Worm (Caenorhabditis elegans) whole organism, late embryonic: Measurements from ENCODE around the gene ZK121.2.

Experiments used
- C08G9.2 ChIP-seq: sonication (generic microtip); optimal IDR thresholded peaks from 2 replicates; lab custom pipeline; 2016; ENCODE audit warnings: mild to moderate bottlenecking, missing genetic modification characterization, moderate library complexity, missing compliant biosample characterization
- C38D4.7 ChIP-seq: fragments of 200-800 bp; sonication (Bioruptor generic); optimal IDR thresholded peaks from 2 replicates; lab custom pipeline; 2018; ENCODE audit warnings: mild to moderate bottlenecking, missing genetic modification characterization, moderate library complexity, missing compliant biosample characterization
- F13H6.1 ChIP-seq: sonication (generic microtip); optimal IDR thresholded peaks from 2 replicates; lab custom pipeline; 2016; ENCODE audit warnings: missing genetic modification characterization, missing compliant biosample characterization
- K02D7.2 ChIP-seq: sonication (generic microtip); optimal IDR thresholded peaks from 2 replicates; lab custom pipeline; 2017; ENCODE audit warnings: mild to moderate bottlenecking, missing genetic modification characterization, missing compliant biosample characterization
- K09A11.1 ChIP-seq: sonication (generic microtip); optimal IDR thresholded peaks from 2 replicates; lab custom pipeline; 2017; ENCODE audit warnings: antibody characterized with exemption, mild to moderate bottlenecking, missing genetic modification characterization, missing compliant biosample characterization; ENCODE audit not compliant: insufficient read depth
- T23F11.4 ChIP-seq: fragments of 200-800 bp; sonication (Bioruptor generic); optimal IDR thresholded peaks from 2 replicates; lab custom pipeline; 2018; ENCODE audit warnings: mild to moderate bottlenecking, missing genetic modification characterization, missing compliant biosample characterization
- ceh-14 ChIP-seq: sonication (generic microtip); optimal IDR thresholded peaks from 2 replicates; lab custom pipeline; 2016; ENCODE audit warnings: missing genotype, missing genetic modification characterization, missing compliant biosample characterization
- ceh-18 ChIP-seq: sonication (generic microtip); optimal IDR thresholded peaks from 2 replicates; lab custom pipeline; 2016; ENCODE audit warnings: missing genetic modification characterization, missing compliant biosample characterization
- ceh-2 ChIP-seq: sonication (generic microtip); optimal IDR thresholded peaks from 2 replicates; lab custom pipeline; 2016; ENCODE audit warnings: missing genotype, missing genetic modification characterization, missing compliant biosample characterization
- ceh-22 ChIP-seq: sonication (generic microtip); optimal IDR thresholded peaks from 2 replicates; lab custom pipeline; 2017; ENCODE audit warnings: missing biosample characterization, missing genetic modification characterization
- ceh-24 ChIP-seq: sonication (generic microtip); optimal IDR thresholded peaks from 2 replicates; lab custom pipeline; 2016; ENCODE audit warnings: mild to moderate bottlenecking, missing genetic modification characterization, missing compliant biosample characterization
- ceh-30 ChIP-seq: fragments of 150-350 bp; optimal IDR thresholded peaks from 2 replicates; lab custom pipeline; 2014; ENCODE audit warnings: missing biosample characterization, missing genetic modification characterization
- ceh-31 ChIP-seq: sonication (generic microtip); optimal IDR thresholded peaks from 2 replicates; lab custom pipeline; 2016; ENCODE audit warnings: missing genetic modification characterization, missing compliant biosample characterization
- ceh-34 ChIP-seq: sonication (generic microtip); optimal IDR thresholded peaks from 2 replicates; lab custom pipeline; 2016; ENCODE audit warnings: mild to moderate bottlenecking, missing genetic modification characterization, missing compliant biosample characterization
- ceh-45 ChIP-seq: fragments of 200-800 bp; sonication (Bioruptor generic); IDR thresholded peaks from 2 replicates; pipeline ENCODE4 v1.3.6; 2022; ENCODE audit warnings: missing genetic modification reagents, missing genetic modification characterization, missing compliant biosample characterization
- ceh-48 ChIP-seq: sonication (generic microtip); optimal IDR thresholded peaks from 2 replicates; lab custom pipeline; 2016; ENCODE audit warnings: missing genetic modification characterization, inconsistent platforms, missing compliant biosample characterization
- ceh-9 ChIP-seq: sonication (generic microtip); optimal IDR thresholded peaks from 2 replicates; lab custom pipeline; 2016; ENCODE audit warnings: mild to moderate bottlenecking, missing genetic modification characterization, inconsistent platforms, missing compliant biosample characterization
- elt-2 ChIP-seq: sonication (generic microtip); optimal IDR thresholded peaks from 2 replicates; lab custom pipeline; 2016; ENCODE audit warnings: missing genetic modification reagents, missing genetic modification characterization, missing compliant biosample characterization
- eyg-1 ChIP-seq: sonication (generic microtip); optimal IDR thresholded peaks from 2 replicates; lab custom pipeline; 2016; ENCODE audit warnings: missing genotype, missing genetic modification characterization, missing compliant biosample characterization
- fax-1 ChIP-seq: sonication (generic microtip); optimal IDR thresholded peaks from 2 replicates; lab custom pipeline; 2016; ENCODE audit warnings: missing genotype, missing genetic modification characterization, missing compliant biosample characterization
- fkh-10 ChIP-seq: fragments of 150-350 bp; optimal IDR thresholded peaks from 2 replicates; lab custom pipeline; 2014; ENCODE audit warnings: missing biosample characterization, missing genetic modification reagents, missing genetic modification characterization
- fkh-6 ChIP-seq: sonication (generic microtip); optimal IDR thresholded peaks from 2 replicates; lab custom pipeline; 2016; ENCODE audit warnings: missing genetic modification characterization, missing compliant biosample characterization
- hlh-13 ChIP-seq: fragments of 200-800 bp; sonication (Bioruptor generic); optimal IDR thresholded peaks from 2 replicates; lab custom pipeline; 2018; ENCODE audit warnings: mild to moderate bottlenecking, missing genetic modification characterization, missing compliant biosample characterization
- hlh-15 ChIP-seq: sonication (generic microtip); optimal IDR thresholded peaks from 2 replicates; lab custom pipeline; 2016; ENCODE audit warnings: missing genetic modification characterization, missing compliant biosample characterization
- hlh-8 ChIP-seq: sonication (generic microtip); optimal IDR thresholded peaks from 2 replicates; lab custom pipeline; 2016; ENCODE audit warnings: missing genotype, missing genetic modification characterization, missing compliant biosample characterization
- lim-6 ChIP-seq: sonication (generic microtip); optimal IDR thresholded peaks from 2 replicates; lab custom pipeline; 2016; ENCODE audit warnings: missing genetic modification characterization, missing compliant biosample characterization
- madf-2 ChIP-seq: sonication (generic microtip); optimal IDR thresholded peaks from 2 replicates; lab custom pipeline; 2017; ENCODE audit warnings: missing genetic modification characterization, missing compliant biosample characterization
- mec-3 ChIP-seq: sonication (generic microtip); optimal IDR thresholded peaks from 2 replicates; lab custom pipeline; 2016; ENCODE audit warnings: borderline replicate concordance, missing genetic modification characterization, missing compliant biosample characterization
- nfya-1 ChIP-seq: sonication (generic microtip); optimal IDR thresholded peaks from 2 replicates; lab custom pipeline; 2017; ENCODE audit warnings: missing genetic modification characterization, mild to moderate bottlenecking, missing compliant biosample characterization, antibody characterized with exemption, moderate library complexity
- nhr-232 ChIP-seq: sonication (generic microtip); optimal IDR thresholded peaks from 2 replicates; lab custom pipeline; 2016; ENCODE audit warnings: missing genetic modification characterization, missing compliant biosample characterization
- pag-3 ChIP-seq: sonication (generic microtip); optimal IDR thresholded peaks from 2 replicates; lab custom pipeline; 2016; ENCODE audit warnings: missing compliant biosample characterization, missing genetic modification characterization, borderline replicate concordance
- pat-9 ChIP-seq: fragments of 200-800 bp; sonication (Bioruptor generic); optimal IDR thresholded peaks from 2 replicates; lab custom pipeline; 2018; ENCODE audit warnings: mild to moderate bottlenecking, missing genetic modification characterization, moderate library complexity, missing compliant biosample characterization
- pha-2 ChIP-seq: sonication (generic microtip); optimal IDR thresholded peaks from 2 replicates; lab custom pipeline; 2017; ENCODE audit warnings: mild to moderate bottlenecking, missing genetic modification characterization, missing compliant biosample characterization
- pqm-1 ChIP-seq: sonication (generic microtip); optimal IDR thresholded peaks from 2 replicates; lab custom pipeline; 2016; ENCODE audit warnings: missing genetic modification characterization, missing compliant biosample characterization
- pros-1 ChIP-seq: fragments of 150-350 bp; optimal IDR thresholded peaks from 2 replicates; lab custom pipeline; 2014; ENCODE audit warnings: missing biosample characterization, missing genetic modification reagents, missing genetic modification characterization
- ref-2 ChIP-seq: sonication (generic microtip); optimal IDR thresholded peaks from 2 replicates; lab custom pipeline; 2016; ENCODE audit warnings: missing genetic modification characterization, missing compliant biosample characterization
- sdc-2 ChIP-seq: sonication (generic microtip); optimal IDR thresholded peaks from 2 replicates; lab custom pipeline; 2016; ENCODE audit warnings: missing genotype, missing genetic modification characterization, missing compliant biosample characterization
- sox-4 ChIP-seq: sonication (generic microtip); optimal IDR thresholded peaks from 2 replicates; lab custom pipeline; 2017; ENCODE audit warnings: mild to moderate bottlenecking, missing genetic modification characterization, inconsistent platforms, missing compliant biosample characterization
- syd-9 ChIP-seq: sonication (generic microtip); optimal IDR thresholded peaks from 2 replicates; lab custom pipeline; 2016; ENCODE audit warnings: mild to moderate bottlenecking, missing genetic modification characterization, moderate library complexity, missing compliant biosample characterization
- tbx-2 ChIP-seq: sonication (generic microtip); optimal IDR thresholded peaks from 2 replicates; lab custom pipeline; 2016; ENCODE audit warnings: missing genetic modification characterization, missing compliant biosample characterization
- tbx-7 ChIP-seq: sonication (generic microtip); optimal IDR thresholded peaks from 2 replicates; lab custom pipeline; 2016; ENCODE audit warnings: missing genotype, missing genetic modification characterization, missing compliant biosample characterization
- ttx-3 ChIP-seq: sonication (generic microtip); optimal IDR thresholded peaks from 2 replicates; lab custom pipeline; 2016; ENCODE audit warnings: missing genetic modification reagents, missing genetic modification characterization, missing compliant biosample characterization
- unc-3 ChIP-seq, 2 experiments: fragments of 200-800 bp in 1 of 2; sonication (Bioruptor generic) in 1 of 2; sonication (generic microtip) in 1 of 2; conservative IDR thresholded peaks in 1 of 2; optimal IDR thresholded peaks in 1 of 2; 2 replicates each; pipeline versions ENCODE4 v1.3.6 to Lab custom; 2016 to 2022; ENCODE audit warnings: missing compliant biosample characterization in 2 of 2, missing genetic modification characterization in 2 of 2, missing genetic modification reagents in 1 of 2
- unc-42 ChIP-seq: sonication (generic microtip); optimal IDR thresholded peaks from 2 replicates; lab custom pipeline; 2016; ENCODE audit warnings: missing genotype, missing genetic modification characterization, missing compliant biosample characterization
- unc-55 ChIP-seq: sonication (generic microtip); optimal IDR thresholded peaks from 2 replicates; lab custom pipeline; 2017; ENCODE audit warnings: missing biosample characterization, missing genetic modification reagents, missing genetic modification characterization
- zip-5 ChIP-seq: sonication (generic microtip); optimal IDR thresholded peaks from 2 replicates; lab custom pipeline; 2016; ENCODE audit warnings: missing genetic modification characterization, missing compliant biosample characterization
- ztf-16 ChIP-seq: sonication (generic microtip); optimal IDR thresholded peaks from 2 replicates; lab custom pipeline; 2017; ENCODE audit warnings: missing genetic modification characterization, missing compliant biosample characterization

The ZK121.2 gene

ce11 chrIII:5305725-5306124, 35.8 kb upstream of the ZK121.2 start (continued):
- peak; percentile 71 for TF ChIP-seq unc-3 (GFP tag; conservative IDR thresholded peaks at IDR 0.05; lab: Robert Waterston, UW)
- TF ChIP-seq unc-3 (tag; optimal IDR thresholded peaks at IDR 0.05; lab: Kevin White, UChicago) = peak; percentile 37
- no peak for TF ChIP-seq unc-55 (GFP tag; lab: Kevin White, UChicago)
- TF ChIP-seq ceh-24 (tag; lab: Kevin White, UChicago) = peak; percentile 35
- peak; percentile 30 for TF ChIP-seq pag-3 (tag; lab: Kevin White, UChicago)
- peak; percentile 56 for TF ChIP-seq T23F11.4
- TF ChIP-seq F13H6.1 (tag; lab: Kevin White, UChicago) = peak; percentile 35
- peak; percentile 52 for TF ChIP-seq tbx-2 (tag; lab: Kevin White, UChicago)
- TF ChIP-seq ceh-14 = peak; percentile 90
- peak; percentile 59 for TF ChIP-seq C08G9.2 (tag; lab: Kevin White, UChicago)
- peak; percentile 49 for TF ChIP-seq ref-2 (tag; lab: Kevin White, UChicago)
- peak; percentile 53 for TF ChIP-seq ceh-9 (tag; lab: Kevin White, UChicago)
- TF ChIP-seq madf-2 = peak; percentile 70
- TF ChIP-seq nfya-1 (tag; lab: Kevin White, UChicago) = no peak
- peak; percentile 18 for TF ChIP-seq unc-42 (tag; lab: Kevin White, UChicago)
- peak; percentile 14 for TF ChIP-seq pha-2 (tag; lab: Kevin White, UChicago)
- peak; percentile 15 for TF ChIP-seq ceh-34
- TF ChIP-seq ceh-2 (tag; lab: Kevin White, UChicago) = peak; percentile 46
- TF ChIP-seq lim-6 (tag; lab: Kevin White, UChicago) = no peak
- TF ChIP-seq ceh-22 = no peak
- TF ChIP-seq, all 69 proteins: peak for 47

DNA sequence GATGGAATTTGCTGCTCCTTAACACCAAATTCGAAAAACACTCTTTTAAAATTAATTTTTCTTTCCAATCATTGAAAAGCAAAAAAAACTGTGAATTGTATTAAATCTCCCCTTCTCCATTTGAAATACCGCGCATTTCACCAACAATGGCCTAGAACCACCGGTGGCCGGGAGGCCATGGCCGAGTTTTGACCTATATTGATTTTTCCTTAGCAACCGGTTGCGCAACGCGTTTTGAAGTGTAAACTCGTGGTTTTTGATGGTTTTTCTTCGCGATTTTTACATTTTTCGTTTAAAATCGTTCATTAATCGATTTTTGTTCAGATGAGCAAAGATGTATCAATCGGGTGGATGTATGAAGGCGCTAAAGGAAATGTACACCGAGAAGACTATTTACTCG, 33.2 kb upstream of the ZK121.2 start, which contains the start of gene mog-3:
mog-3 (plus strand) TSS at position 319 of the 400 bp plus-strand sequence.
- no peak for TF ChIP-seq K09A11.1 (tag; lab: Kevin White, UChicago)
- peak; percentile 91 for TF ChIP-seq tbx-2 (tag; lab: Kevin White, UChicago)
- peak; percentile 30 for TF ChIP-seq ztf-16
- TF ChIP-seq mec-3 = peak; percentile 88
- no peak for TF ChIP-seq C38D4.7 (GFP tag; lab: Kevin White, UChicago)
- TF ChIP-seq unc-42 (tag; lab: Kevin White, UChicago) = peak; percentile 57
- peak; percentile 69 for TF ChIP-seq fkh-6 (tag; lab: Kevin White, UChicago)
- peak; percentile 92 for TF ChIP-seq ceh-2 (tag; lab: Kevin White, UChicago)
- no peak for TF ChIP-seq fkh-10 (GFP tag; lab: Kevin White, UChicago)
- no peak for TF ChIP-seq syd-9 (tag; lab: Kevin White, UChicago)
- TF ChIP-seq unc-3 (GFP tag; conservative IDR thresholded peaks at IDR 0.05; lab: Robert Waterston, UW) = peak; percentile 32; the same call in 1 of the 2 replicates
- no peak for TF ChIP-seq unc-3 (tag; optimal IDR thresholded peaks at IDR 0.05; lab: Kevin White, UChicago)
- TF ChIP-seq hlh-13 (GFP tag; lab: Kevin White, UChicago) = peak; percentile 32
- peak; percentile 87 for TF ChIP-seq hlh-8
- TF ChIP-seq K02D7.2 (tag; lab: Kevin White, UChicago) = no peak
- no peak for TF ChIP-seq pat-9
- peak; percentile 51 for TF ChIP-seq nfya-1 (tag; lab: Kevin White, UChicago)
- TF ChIP-seq zip-5 (tag; lab: Kevin White, UChicago) = peak; percentile 83
- no peak for TF ChIP-seq ceh-30 (tag; lab: Kevin White, UChicago)
- TF ChIP-seq C08G9.2 (tag; lab: Kevin White, UChicago) = peak; percentile 97
- no peak for TF ChIP-seq pag-3 (tag; lab: Kevin White, UChicago)
- no peak for TF ChIP-seq ceh-24 (tag; lab: Kevin White, UChicago)
- TF ChIP-seq ceh-14 = peak; percentile 72
- peak; percentile 68 for TF ChIP-seq fax-1 (tag; lab: Kevin White, UChicago)
- TF ChIP-seq ceh-48 = peak; percentile 98
- TF ChIP-seq lim-6 (tag; lab: Kevin White, UChicago) = peak; percentile 82
- no peak for TF ChIP-seq ceh-45 (GFP tag; lab: Robert Waterston, UW)
- TF ChIP-seq ceh-18 (tag; lab: Kevin White, UChicago) = peak; percentile 7
- TF ChIP-seq sdc-2 = no peak
- TF ChIP-seq ceh-34 = peak; percentile 33
- peak; percentile 89 for TF ChIP-seq tbx-7 (tag; lab: Kevin White, UChicago)
- no peak for TF ChIP-seq sox-4 (tag; lab: Kevin White, UChicago)
- TF ChIP-seq ttx-3 (tag; lab: Kevin White, UChicago) = peak; percentile 23
- TF ChIP-seq elt-2 (tag; lab: Kevin White, UChicago) = peak; percentile 64
- TF ChIP-seq pqm-1 (tag; lab: Kevin White, UChicago) = peak; percentile 50
- no peak for TF ChIP-seq unc-55 (GFP tag; lab: Kevin White, UChicago)
- TF ChIP-seq ceh-31 (tag; lab: Kevin White, UChicago) = peak; percentile 97
- TF ChIP-seq eyg-1 (tag; lab: Kevin White, UChicago) = no peak
- peak; percentile 26 for TF ChIP-seq madf-2
- TF ChIP-seq hlh-15 (tag; lab: Kevin White, UChicago) = no peak
- TF ChIP-seq pros-1 (tag; lab: Kevin White, UChicago) = no peak
- TF ChIP-seq ref-2 (tag; lab: Kevin White, UChicago) = peak; percentile 78
- TF ChIP-seq nhr-232 (tag; lab: Kevin White, UChicago) = no peak
- no peak for TF ChIP-seq ceh-22
